Worm (Caenorhabditis elegans) whole organism, early embryonic: ENCODE data around the gene F59E12.3.

Experiments used
- B0310.2 ChIP-seq: sonication (generic microtip); optimal IDR thresholded peaks from 2 replicates; lab custom pipeline; 2016; ENCODE audit warnings: mild to moderate bottlenecking, missing genetic modification characterization, missing compliant biosample characterization
- ama-1 ChIP-seq: fragments of 150-350 bp; optimal IDR thresholded peaks from 2 replicates; lab custom pipeline; 2014
- flt-1 ChIP-seq: fragments of 200-800 bp; sonication (Bioruptor generic); IDR thresholded peaks from 2 replicates; pipeline ENCODE4 v1.3.6; 2022; ENCODE audit warnings: missing genetic modification characterization, missing compliant biosample characterization
- hmg-4 ChIP-seq: fragments of 200-800 bp; sonication (Bioruptor generic); optimal IDR thresholded peaks from 2 replicates; lab custom pipeline; 2018; ENCODE audit warnings: mild to moderate bottlenecking, missing genetic modification characterization, missing compliant biosample characterization

DNA sequence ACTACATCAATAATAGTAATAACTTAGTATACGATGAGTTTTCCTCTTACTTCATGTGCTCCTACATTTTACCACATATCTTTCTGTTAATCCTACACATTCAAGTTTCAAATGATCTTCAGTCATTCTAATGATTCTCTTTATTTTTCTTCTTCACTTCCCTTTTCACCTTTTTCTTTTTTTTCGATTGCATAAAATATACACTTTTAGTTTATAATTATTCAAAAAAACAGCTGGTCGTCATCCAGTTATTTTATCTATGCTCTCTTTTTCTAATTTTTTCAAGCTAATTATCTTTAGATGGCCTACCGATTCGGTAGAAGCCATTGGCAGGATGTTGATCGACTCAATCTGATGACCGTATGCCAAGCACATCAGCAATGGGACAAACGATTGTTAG lies 16.1 kb downstream of the F59E12.3 start, which contains the start of gene F59E12.1:
- TF ChIP-seq B0310.2 (tag; lab: Kevin White, UChicago) = no peak
- no peak for TF ChIP-seq ama-1 (lab: Kevin White, UChicago)
- TF ChIP-seq flt-1 (GFP tag; lab: Robert Waterston, UW) = no peak
- TF ChIP-seq hmg-4 (GFP tag; lab: Kevin White, UChicago) = no peak
